Fruit fly (Drosophila melanogaster) whole organism, wandering third instar larva: ENCODE measurements around the gene TrpRS.

Experiments used
- Abd-B ChIP-seq: fragments of >200 bp; optimal IDR thresholded peaks from 2 replicates; lab custom pipeline; 2017; ENCODE audit warnings: missing biosample characterization, missing genetic modification characterization
- CG9705 ChIP-seq: fragments of 200-800 bp; sonication (Bioruptor generic); optimal IDR thresholded peaks from 2 replicates; lab custom pipeline; 2018; ENCODE audit warnings: missing biosample characterization, mild to moderate bottlenecking, missing genetic modification characterization
- CrebA ChIP-seq: fragments of 200-800 bp; sonication (Bioruptor generic); optimal IDR thresholded peaks from 2 replicates; lab custom pipeline; 2016; ENCODE audit warnings: missing biosample characterization, mild to moderate bottlenecking, missing genetic modification characterization, borderline replicate concordance
- Dfd ChIP-seq: fragments of >200 bp; optimal IDR thresholded peaks from 2 replicates; lab custom pipeline; 2017; ENCODE audit warnings: missing biosample characterization, missing genetic modification characterization
- GATAd ChIP-seq: sonication (Bioruptor generic); optimal IDR thresholded peaks from 2 replicates; lab custom pipeline; 2016; ENCODE audit warnings: missing biosample characterization, missing genetic modification characterization
- HLH106 ChIP-seq: fragments of 200-800 bp; optimal IDR thresholded peaks from 3 replicates; lab custom pipeline; 2019; ENCODE audit warnings: missing biosample characterization, mild to moderate bottlenecking, missing genetic modification characterization, moderate library complexity
- Hnf4 ChIP-seq: fragments of 200-800 bp; sonication (Bioruptor generic); optimal IDR thresholded peaks from 2 replicates; lab custom pipeline; 2016; ENCODE audit warnings: missing biosample characterization, mild to moderate bottlenecking, missing genetic modification characterization
- Hr83 ChIP-seq: fragments of 200-300 bp; sonication (Bioruptor generic); optimal IDR thresholded peaks from 2 replicates; lab custom pipeline; 2016; ENCODE audit warnings: missing biosample characterization, mild to moderate bottlenecking, missing genetic modification characterization, moderate library complexity; ENCODE audit not compliant: poor library complexity, severe bottlenecking
- Jra ChIP-seq: sonication (Bioruptor generic); optimal IDR thresholded peaks from 2 replicates; lab custom pipeline; 2016; ENCODE audit warnings: missing biosample characterization, missing genetic modification characterization
- Myc ChIP-seq: fragments of >200 bp; optimal IDR thresholded peaks from 2 replicates; lab custom pipeline; 2017
- N ChIP-seq: fragments of >200 bp; optimal IDR thresholded peaks from 2 replicates; lab custom pipeline; 2018; ENCODE audit warnings: missing biosample characterization, missing external identifiers, missing genetic modification characterization
- OdsH ChIP-seq: fragments of 200-800 bp; sonication (Bioruptor generic); optimal IDR thresholded peaks from 2 replicates; lab custom pipeline; 2016; ENCODE audit warnings: missing biosample characterization, mild to moderate bottlenecking, missing genetic modification characterization
- Rel ChIP-seq, 2 experiments: fragments of 200-800 bp; sonication (Bioruptor generic) in 1 of 2; optimal IDR thresholded peaks; 2 replicates in 1 of 2; 3 replicates in 1 of 2; lab custom pipeline; 2016 to 2019; ENCODE audit warnings: mild to moderate bottlenecking in 2 of 2, missing biosample characterization in 2 of 2, missing genetic modification characterization in 2 of 2, moderate library complexity in 1 of 2
- Sp1 ChIP-seq: fragments of 200-800 bp; sonication (Bioruptor generic); optimal IDR thresholded peaks from 3 replicates; lab custom pipeline; 2019; ENCODE audit warnings: missing biosample characterization, mild to moderate bottlenecking, missing genetic modification characterization, moderate library complexity
- Vsx2 ChIP-seq: fragments of 200-300, 225-300 bp; sonication (Bioruptor generic); optimal IDR thresholded peaks from 2 replicates; lab custom pipeline; 2018; ENCODE audit warnings: missing biosample characterization, missing genetic modification characterization; ENCODE audit not compliant: partially characterized antibody
- br ChIP-seq: fragments of 200-800 bp; sonication (Bioruptor generic); optimal IDR thresholded peaks from 2 replicates; lab custom pipeline; 2016; ENCODE audit warnings: missing biosample characterization, missing genetic modification characterization
- brk ChIP-seq: fragments of 200-800 bp; sonication (Bioruptor generic); optimal IDR thresholded peaks from 2 replicates; lab custom pipeline; 2016; ENCODE audit warnings: missing biosample characterization, mild to moderate bottlenecking, missing genetic modification characterization
- dl ChIP-seq, 2 experiments: fragments of 175-275, 200-275 bp in 1 of 2; fragments of 200-275 bp in 1 of 2; sonication (Bioruptor generic); optimal IDR thresholded peaks; lab custom pipeline; 2018; ENCODE audit warnings: mild to moderate bottlenecking in 2 of 2, missing biosample characterization in 2 of 2, missing genetic modification characterization in 2 of 2, moderate library complexity in 2 of 2; ENCODE audit not compliant: partially characterized antibody in 2 of 2, insufficient read depth in 1 of 2
- dmrt93B ChIP-seq: fragments of 200-800 bp; sonication (Bioruptor generic); optimal IDR thresholded peaks from 2 replicates; lab custom pipeline; 2018; ENCODE audit warnings: missing biosample characterization, mild to moderate bottlenecking, missing genetic modification characterization
- dsf ChIP-seq: sonication (Bioruptor generic); optimal IDR thresholded peaks from 2 replicates; lab custom pipeline; 2016; ENCODE audit warnings: missing biosample characterization, missing genetic modification characterization, borderline replicate concordance
- ey ChIP-seq: fragments of 200-800 bp; sonication (Bioruptor generic); optimal IDR thresholded peaks from 2 replicates; lab custom pipeline; 2016; ENCODE audit warnings: missing biosample characterization, missing genetic modification characterization
- foxo ChIP-seq, 2 experiments: fragments of 200-800 bp; sonication (Bioruptor generic); optimal IDR thresholded peaks; 2 replicates in 1 of 2; 3 replicates in 1 of 2; lab custom pipeline; 2016 to 2017; ENCODE audit warnings: missing biosample characterization in 2 of 2, missing genetic modification characterization in 2 of 2
- fru ChIP-seq: fragments of 200-800 bp; sonication (Bioruptor generic); optimal IDR thresholded peaks from 3 replicates; lab custom pipeline; 2016; ENCODE audit warnings: missing biosample characterization, mild to moderate bottlenecking, missing genetic modification characterization
- h ChIP-seq: fragments of 200-800 bp; sonication (Bioruptor generic); optimal IDR thresholded peaks from 3 replicates; lab custom pipeline; 2016; ENCODE audit warnings: missing biosample characterization, mild to moderate bottlenecking, missing genetic modification characterization
- jim ChIP-seq: fragments of 175-275, 200-325 bp; sonication (Bioruptor generic); optimal IDR thresholded peaks from 2 replicates; lab custom pipeline; 2016; ENCODE audit warnings: missing biosample characterization, mild to moderate bottlenecking, missing genetic modification characterization
- lola ChIP-seq: fragments of >200 bp; optimal IDR thresholded peaks from 2 replicates; lab custom pipeline; 2017; ENCODE audit warnings: missing biosample characterization, missing genetic modification characterization
- psq ChIP-seq: fragments of 200-800 bp; sonication (Bioruptor generic); optimal IDR thresholded peaks from 3 replicates; lab custom pipeline; 2017; ENCODE audit warnings: missing biosample characterization, mild to moderate bottlenecking, missing genetic modification characterization, moderate library complexity
- rgr ChIP-seq: fragments of 200-800 bp; sonication (Bioruptor generic); optimal IDR thresholded peaks from 3 replicates; lab custom pipeline; 2016; ENCODE audit warnings: missing biosample characterization, mild to moderate bottlenecking, missing genetic modification characterization
- sage ChIP-seq: fragments of 200-800 bp; sonication (Bioruptor generic); optimal IDR thresholded peaks from 2 replicates; lab custom pipeline; 2016; ENCODE audit warnings: missing biosample characterization, mild to moderate bottlenecking, missing genetic modification characterization
- sv ChIP-seq: fragments of 200-800 bp; sonication (Bioruptor generic); optimal IDR thresholded peaks from 3 replicates; lab custom pipeline; 2016; ENCODE audit warnings: missing biosample characterization, missing genetic modification characterization
- woc ChIP-seq: sonication (Bioruptor generic); optimal IDR thresholded peaks from 2 replicates; lab custom pipeline; 2016; ENCODE audit warnings: missing biosample characterization, mild to moderate bottlenecking, missing genetic modification characterization

Gene TrpRS

DNA sequence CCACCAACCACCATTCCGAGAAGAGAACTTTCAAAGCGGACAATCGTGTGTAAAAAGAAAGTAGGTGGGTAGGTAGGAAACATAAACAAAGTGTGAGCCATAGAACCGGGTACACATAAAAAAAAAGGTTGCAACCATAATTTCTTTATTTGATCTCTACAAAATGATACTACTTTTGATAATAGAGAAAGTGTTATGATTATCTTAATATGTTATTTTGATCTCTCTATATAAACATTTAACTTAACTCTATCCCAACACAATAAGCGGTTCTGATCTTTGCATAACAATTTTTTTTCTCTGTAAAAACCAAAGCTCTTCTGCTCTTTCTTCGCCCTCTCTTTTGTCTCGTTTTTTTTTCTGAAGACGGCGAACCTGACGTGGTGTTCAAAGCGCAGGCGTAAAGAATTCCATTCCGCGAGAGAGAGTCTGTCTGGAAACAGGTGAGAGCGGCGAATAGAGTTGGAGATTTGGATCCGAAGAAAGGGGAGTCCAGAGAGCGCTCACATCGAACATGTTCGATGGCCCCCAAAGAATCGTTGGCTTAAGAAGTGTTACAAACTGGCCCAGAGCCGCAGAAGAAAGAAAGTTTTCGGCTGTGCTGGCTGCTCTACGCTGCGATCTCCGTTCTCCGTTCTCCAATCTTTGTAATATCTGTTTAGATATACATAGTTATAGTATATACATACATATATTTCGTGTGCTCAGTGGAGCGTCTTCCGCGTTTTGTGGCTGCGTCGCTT lies 19.7 kb downstream of the TrpRS start (continued):
- TF ChIP-seq CG9705: peak; percentile 73
- TF ChIP-seq jim (GFP tag; lab: Kevin White, UChicago): no peak
- TF ChIP-seq fru (GFP tag; lab: Kevin White, UChicago): peak; percentile 92
- peak; percentile 86 for TF ChIP-seq HLH106

DNA sequence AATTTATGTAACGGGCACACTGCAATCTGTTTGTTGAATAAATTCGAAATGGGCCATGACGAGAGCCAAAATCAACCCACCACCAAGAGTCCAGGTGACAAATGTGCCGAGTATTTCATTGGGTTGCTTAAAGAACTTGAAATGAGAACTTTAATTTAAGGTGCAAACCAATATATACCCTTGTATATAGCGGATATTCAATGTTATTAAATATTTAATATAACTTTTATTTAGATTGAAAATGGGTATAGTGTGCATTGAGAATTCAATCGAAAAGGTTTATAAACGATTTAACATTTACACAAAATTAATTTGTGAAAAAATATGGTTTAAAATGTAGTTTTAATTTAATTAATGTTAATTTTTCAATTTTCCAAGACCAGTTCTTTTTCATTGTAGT lies 20.3 kb downstream of the TrpRS start, which contains the start of gene CG8420:
TSS of gene CG8420 (plus strand) at position 284 of the 400 bp plus-strand sequence.
- TF ChIP-seq Abd-B (GFP tag; lab: Kevin White, UChicago) (no peak), Jra (GFP tag; lab: Kevin White, UChicago) (no peak), Dfd (GFP tag; lab: Kevin White, UChicago) (no peak), sv (GFP tag; lab: Kevin White, UChicago) (no peak), Hr83 (GFP tag; lab: Kevin White, UChicago) (no peak), lola (GFP tag; lab: Kevin White, UChicago) (no peak), Vsx2 (GFP tag; lab: Kevin White, UChicago) (no peak), dl (GFP tag; optimal IDR thresholded peaks at IDR 0.05; lab: Kevin White, UChicago; ENCODE audit: insufficient read depth in 1 of 2, partially characterized antibody in 2 of 2) (no peak), ey (GFP tag; lab: Kevin White, UChicago) (no peak)

DNA sequence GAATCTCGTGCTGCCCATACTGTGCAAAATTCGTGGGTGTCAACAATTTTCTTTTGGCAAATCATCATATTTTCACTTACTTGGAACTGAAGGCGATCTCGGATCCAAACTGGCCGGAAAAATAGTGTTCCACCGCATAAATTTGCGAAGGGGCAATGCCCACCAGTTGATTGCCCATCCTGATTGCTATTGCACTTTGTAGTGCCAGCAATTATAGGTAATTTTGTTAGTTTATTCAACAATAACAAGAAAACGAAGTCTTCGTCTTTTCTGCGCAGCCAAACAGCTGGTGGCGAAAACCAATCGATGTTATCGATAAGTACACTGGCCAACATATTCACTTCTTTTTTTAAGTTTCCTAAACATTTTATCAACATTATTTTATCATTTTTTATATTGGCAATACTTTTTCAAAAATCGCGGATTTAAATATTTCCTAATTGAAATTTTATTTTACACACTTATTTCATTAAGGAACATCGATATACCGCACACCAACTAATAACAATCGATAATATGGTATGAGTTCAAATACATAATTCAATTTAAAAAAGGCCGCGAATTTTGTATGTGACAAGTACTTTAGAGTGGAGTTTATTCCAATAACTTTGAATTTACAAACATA lies 21.0 kb downstream of the TrpRS start, which contains the start of gene Vps15:
TSS of gene Vps15 (minus strand) at position 294 of the 625 bp plus-strand sequence.
- TF ChIP-seq dmrt93B (GFP tag; lab: Kevin White, UChicago) (peak; percentile 25), foxo (GFP tag; optimal IDR thresholded peaks at IDR 0.05; lab: Kevin White, UChicago) (peak in 1 of 2 experiments; percentile 72), Dfd (GFP tag; lab: Kevin White, UChicago) (no peak), GATAd (peak; percentile 6), psq (GFP tag; lab: Kevin White, UChicago) (peak; percentile 30), jim (GFP tag; lab: Kevin White, UChicago) (no peak), fru (GFP tag; lab: Kevin White, UChicago) (peak; percentile 74), OdsH (GFP tag; lab: Kevin White, UChicago) (peak; percentile 73), brk (GFP tag; lab: Kevin White, UChicago) (peak; percentile 85), h (GFP tag; lab: Kevin White, UChicago) (peak; percentile 75), CG9705 (peak; percentile 51), lola (GFP tag; lab: Kevin White, UChicago) (no peak), Sp1 (peak; percentile 79), sage (peak; percentile 28), dsf (GFP tag; lab: Kevin White, UChicago) (peak; percentile 38), N (GFP tag; lab: Kevin White, UChicago) (no peak), Rel (GFP tag; optimal IDR thresholded peaks at IDR 0.05; lab: Kevin White, UChicago) (no peak), Rel (tag; optimal IDR thresholded peaks at IDR 0.05; lab: Kevin White, UChicago) (peak; percentile 37), Myc (lab: Kevin White, UChicago) (no peak), rgr (GFP tag; lab: Kevin White, UChicago) (peak; percentile 71), CrebA (GFP tag; lab: Kevin White, UChicago) (no peak), HLH106 (peak; percentile 79), woc (GFP tag; lab: Kevin White, UChicago) (peak; percentile 82), Hr83 (GFP tag; lab: Kevin White, UChicago) (no peak), Vsx2 (GFP tag; lab: Kevin White, UChicago) (no peak), ey (GFP tag; lab: Kevin White, UChicago) (peak; percentile 73), br (GFP tag; lab: Kevin White, UChicago) (peak; percentile 33), Jra (GFP tag; lab: Kevin White, UChicago) (peak; percentile 56), sv (GFP tag; lab: Kevin White, UChicago) (peak; percentile 19), Hnf4 (GFP tag; lab: Kevin White, UChicago) (peak; percentile 86)
